Fruit fly (Drosophila melanogaster) whole organism, pupa: Measurements from ENCODE around the gene CG31221.

Experiments
- CG10348 ChIP-seq: fragments of 200-800 bp; sonication (Bioruptor generic); IDR thresholded peaks from 2 replicates; pipeline ENCODE4 v1.3.6; 2022; ENCODE audit warnings: missing biosample characterization, missing genetic modification characterization
- CG12605 ChIP-seq: fragments of 200-800 bp; sonication (Bioruptor generic); IDR thresholded peaks from 2 replicates; pipeline ENCODE4 v1.3.6; 2022; ENCODE audit warnings: missing biosample characterization, missing genetic modification characterization
- CG13204 ChIP-seq: fragments of 200-800 bp; sonication (Bioruptor generic); optimal IDR thresholded peaks from 2 replicates; lab custom pipeline; 2018; ENCODE audit warnings: missing biosample characterization, mild to moderate bottlenecking, missing genetic modification characterization, moderate library complexity
- CG14655 ChIP-seq: fragments of 200-800 bp; sonication (Bioruptor generic); optimal IDR thresholded peaks from 3 replicates; lab custom pipeline; 2017; ENCODE audit warnings: mild to moderate bottlenecking, missing biosample characterization, missing genetic modification reagents, missing genetic modification characterization
- CG15710 ChIP-seq: fragments of 200-800 bp; sonication (Bioruptor generic); optimal IDR thresholded peaks from 2 replicates; lab custom pipeline; 2018; ENCODE audit warnings: missing biosample characterization, mild to moderate bottlenecking, missing genetic modification characterization, moderate library complexity
- CG17806 ChIP-seq: fragments of 200-800 bp; sonication (Bioruptor generic); optimal IDR thresholded peaks from 2 replicates; lab custom pipeline; 2018; ENCODE audit warnings: missing biosample characterization, mild to moderate bottlenecking, missing genetic modification characterization, moderate library complexity
- CG32121 ChIP-seq: fragments of 200-800 bp; sonication (Bioruptor generic); IDR thresholded peaks from 2 replicates; pipeline ENCODE4 v1.3.6; 2022; ENCODE audit warnings: missing biosample characterization, missing genetic modification characterization
- CG34367 ChIP-seq: fragments of 200-800 bp; sonication (Bioruptor generic); optimal IDR thresholded peaks from 2 replicates; lab custom pipeline; 2018; ENCODE audit warnings: missing biosample characterization, mild to moderate bottlenecking, missing genetic modification characterization
- CG4496 ChIP-seq: fragments of 200-800 bp; sonication (Bioruptor generic); IDR thresholded peaks from 3 replicates; pipeline ENCODE4 v1.3.6; 2022; ENCODE audit warnings: missing biosample characterization, missing genetic modification characterization
- CG8159 ChIP-seq: fragments of 200-800 bp; sonication (Bioruptor generic); optimal IDR thresholded peaks from 3 replicates; lab custom pipeline; 2018; ENCODE audit warnings: missing biosample characterization, mild to moderate bottlenecking, missing genetic modification characterization, moderate library complexity
- CG8301 ChIP-seq: fragments of 200-800 bp; sonication (Bioruptor generic); optimal IDR thresholded peaks from 2 replicates; lab custom pipeline; 2018; ENCODE audit warnings: missing biosample characterization, mild to moderate bottlenecking, missing genetic modification characterization
- CG9948 ChIP-seq: fragments of 200-800 bp; sonication (Bioruptor generic); optimal IDR thresholded peaks from 2 replicates; lab custom pipeline; 2018; ENCODE audit warnings: missing biosample characterization, mild to moderate bottlenecking, missing genetic modification characterization, moderate library complexity
- D1 ChIP-seq: fragments of 200-800 bp; sonication (Bioruptor generic); optimal IDR thresholded peaks from 2 replicates; lab custom pipeline; 2018; ENCODE audit warnings: missing biosample characterization, mild to moderate bottlenecking, missing genetic modification characterization, moderate library complexity
- EcR ChIP-seq: fragments of 200-800 bp; sonication (Bioruptor generic); optimal IDR thresholded peaks from 3 replicates; lab custom pipeline; 2019; ENCODE audit warnings: missing biosample characterization, missing genetic modification characterization, mild to moderate bottlenecking, moderate library complexity, missing genetic modification reagents
- Ets98B ChIP-seq: fragments of 200-800 bp; sonication (Bioruptor generic); IDR thresholded peaks from 2 replicates; pipeline ENCODE4 v1.3.6; 2022; ENCODE audit warnings: missing biosample characterization, missing genetic modification characterization
- Pif1A ChIP-seq: fragments of 200-800 bp; sonication (Bioruptor generic); optimal IDR thresholded peaks from 3 replicates; lab custom pipeline; 2016; ENCODE audit warnings: missing biosample characterization, missing genetic modification characterization
- Pif1B ChIP-seq: fragments of 200-800 bp; sonication (Bioruptor generic); optimal IDR thresholded peaks from 3 replicates; lab custom pipeline; 2016; ENCODE audit warnings: missing biosample characterization, missing genetic modification characterization
- Snoo ChIP-seq: fragments of 200-800 bp; sonication (Bioruptor generic); optimal IDR thresholded peaks from 3 replicates; lab custom pipeline; 2017; ENCODE audit warnings: missing biosample characterization, mild to moderate bottlenecking, missing genetic modification characterization, inconsistent platforms
- fd96Ca ChIP-seq: fragments of 200-800 bp; sonication (Bioruptor generic); IDR thresholded peaks from 3 replicates; pipeline ENCODE4 v1.3.6; 2022; ENCODE audit warnings: missing biosample characterization, missing genetic modification characterization
- gl ChIP-seq: fragments of 200-800 bp; sonication (Bioruptor generic); optimal IDR thresholded peaks from 2 replicates; lab custom pipeline; 2018; ENCODE audit warnings: missing biosample characterization, mild to moderate bottlenecking, missing genetic modification characterization
- rn ChIP-seq: fragments of 200-800 bp; sonication (Bioruptor generic); IDR thresholded peaks from 2 replicates; pipeline ENCODE4 v1.3.6; 2022; ENCODE audit warnings: missing biosample characterization, missing genetic modification characterization

CG31221 gene

dm6 chr3R:19406852-19407251 is 5.6 kb upstream of the CG31221 start:
- no peak for TF ChIP-seq D1 (tag; lab: Kevin White, UChicago)
- TF ChIP-seq CG12605: peak; percentile 73

DNA sequence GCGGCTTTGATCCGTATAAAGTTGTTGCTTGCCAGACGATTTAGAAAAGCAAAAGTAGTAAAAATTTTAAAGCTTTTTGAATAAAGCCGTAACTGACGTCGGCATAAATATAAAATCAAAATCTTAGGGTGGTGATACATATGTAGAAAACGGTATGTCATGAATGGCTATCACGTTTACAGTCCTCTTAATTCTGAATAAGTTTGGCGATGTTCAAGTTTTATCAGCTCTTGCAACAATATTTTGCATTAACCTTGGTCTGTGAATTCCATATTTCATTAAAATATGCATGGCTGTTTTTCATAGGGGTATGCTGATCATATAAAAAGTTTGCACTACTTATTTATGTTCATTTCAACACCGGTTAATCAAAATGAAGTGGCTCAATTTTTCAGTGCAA is 3.9 kb upstream of the CG31221 start, which contains the start of gene CG11626:
Gene CG11626 (plus strand): TSS at position 301 of the 400 bp plus-strand sequence.
- TF ChIP-seq Pif1A (GFP tag; lab: Kevin White, UChicago) (no peak), D1 (tag; lab: Kevin White, UChicago) (no peak), CG14655 (no peak), Snoo (tag; lab: Kevin White, UChicago) (no peak), Pif1B (GFP tag; lab: Kevin White, UChicago) (no peak), CG17806 (tag; lab: Kevin White, UChicago) (no peak), fd96Ca (no peak), CG8301 (tag; lab: Kevin White, UChicago) (no peak), CG9948 (no peak), CG12605 (no peak), CG13204 (GFP tag; lab: Kevin White, UChicago) (no peak), CG15710 (tag; lab: Kevin White, UChicago) (no peak), CG32121 (no peak), gl (tag; lab: Kevin White, UChicago) (no peak), CG34367 (tag; lab: Kevin White, UChicago) (no peak), CG4496 (GFP tag; lab: Robert Waterston, UW) (no peak), CG8159 (tag; lab: Kevin White, UChicago) (no peak), EcR (GFP tag; lab: Kevin White, UChicago) (no peak)

dm6 chr3R:19411371-19411770 is 1.1 kb upstream of the CG31221 start:
- no peak for TF ChIP-seq CG4496 (GFP tag; lab: Robert Waterston, UW)
- TF ChIP-seq CG12605: no peak
- no peak for TF ChIP-seq fd96Ca
- no peak for TF ChIP-seq CG13204 (GFP tag; lab: Kevin White, UChicago)
- no peak for TF ChIP-seq D1 (tag; lab: Kevin White, UChicago)
- TF ChIP-seq Pif1A (GFP tag; lab: Kevin White, UChicago): no peak
- no peak for TF ChIP-seq CG15710 (tag; lab: Kevin White, UChicago)
- no peak for TF ChIP-seq CG14655
- TF ChIP-seq CG10348 (GFP tag; lab: Robert Waterston, UW): no peak
- TF ChIP-seq EcR (GFP tag; lab: Kevin White, UChicago): no peak
- TF ChIP-seq Pif1B (GFP tag; lab: Kevin White, UChicago): no peak
- no peak for TF ChIP-seq CG34367 (tag; lab: Kevin White, UChicago)
- TF ChIP-seq CG32121: no peak

DNA sequence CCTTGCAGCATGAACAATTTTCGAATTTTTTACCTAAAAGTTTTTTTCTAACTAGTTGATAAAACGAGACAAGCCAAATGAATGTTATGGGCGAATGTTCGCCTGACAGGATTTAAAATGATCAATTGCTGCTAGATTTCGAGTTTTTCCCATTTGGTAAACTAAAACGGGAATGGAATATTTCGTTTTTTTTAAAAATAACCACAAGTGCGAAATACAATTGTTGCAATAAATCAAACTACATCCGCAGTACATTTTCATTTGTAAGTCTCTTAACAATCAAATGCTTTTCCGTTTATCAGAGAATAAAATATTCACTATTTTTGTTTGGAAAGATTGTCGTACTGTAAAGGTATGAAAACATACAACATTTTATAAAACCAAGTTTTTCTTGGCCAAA is 12.6 kb downstream of the CG31221 start, which contains the start of gene CG3517:
Gene CG3517 (minus strand): TSS at position 101 of the 400 bp plus-strand sequence.
- no peak for TF ChIP-seq CG32121
- TF ChIP-seq CG10348 (GFP tag; lab: Robert Waterston, UW): no peak
- no peak for TF ChIP-seq CG4496 (GFP tag; lab: Robert Waterston, UW)
- no peak for TF ChIP-seq gl (tag; lab: Kevin White, UChicago)
- no peak for TF ChIP-seq Ets98B
- TF ChIP-seq CG9948: no peak
- no peak for TF ChIP-seq CG15710 (tag; lab: Kevin White, UChicago)
- no peak for TF ChIP-seq Pif1A (GFP tag; lab: Kevin White, UChicago)
- TF ChIP-seq CG13204 (GFP tag; lab: Kevin White, UChicago): no peak
- TF ChIP-seq rn: no peak
- no peak for TF ChIP-seq fd96Ca
- TF ChIP-seq D1 (tag; lab: Kevin White, UChicago): no peak
- TF ChIP-seq Snoo (tag; lab: Kevin White, UChicago): no peak
- TF ChIP-seq EcR (GFP tag; lab: Kevin White, UChicago): no peak
- no peak for TF ChIP-seq CG8159 (tag; lab: Kevin White, UChicago)
- TF ChIP-seq CG17806 (tag; lab: Kevin White, UChicago): no peak
- no peak for TF ChIP-seq CG14655
- TF ChIP-seq CG34367 (tag; lab: Kevin White, UChicago): no peak
- TF ChIP-seq Pif1B (GFP tag; lab: Kevin White, UChicago): no peak

dm6 chr3R:19460409-19461217 is 48.1 kb downstream of the CG31221 start, which contains the start of gene Dys:
Gene Dys, plus strand, starts transcription at chr3R:19461085.
- TF ChIP-seq CG8301 (tag; lab: Kevin White, UChicago) (peak; percentile 38), Pif1A (GFP tag; lab: Kevin White, UChicago) (peak; percentile 32), fd96Ca (no peak), CG4496 (GFP tag; lab: Robert Waterston, UW) (peak; percentile 52; the same call in 1 of the 3 replicates), CG8159 (tag; lab: Kevin White, UChicago) (peak; percentile 27), CG9948 (no peak), CG14655 (peak; percentile 13)

DNA sequence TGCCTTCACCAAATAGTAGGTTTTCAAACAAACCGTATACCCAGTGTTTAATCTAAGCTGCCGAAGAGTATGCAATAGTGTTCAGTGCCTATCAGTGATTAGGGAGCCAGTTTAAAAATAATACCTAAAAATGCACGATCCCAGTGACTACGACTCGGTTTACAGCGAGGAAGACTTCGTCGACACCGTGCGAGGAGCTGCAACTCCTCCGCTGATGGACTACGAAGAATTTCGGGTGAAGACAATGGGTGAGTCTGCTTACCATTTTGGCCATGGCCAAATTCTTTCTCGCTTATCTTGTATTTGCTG is 48.7 kb downstream of the CG31221 start:
- TF ChIP-seq CG10348 (GFP tag; lab: Robert Waterston, UW): no peak
- TF ChIP-seq CG32121: no peak
- no peak for TF ChIP-seq CG15710 (tag; lab: Kevin White, UChicago)
- TF ChIP-seq D1 (tag; lab: Kevin White, UChicago): no peak
- no peak for TF ChIP-seq EcR (GFP tag; lab: Kevin White, UChicago)
- no peak for TF ChIP-seq CG9948
- no peak for TF ChIP-seq CG8301 (tag; lab: Kevin White, UChicago)
- no peak for TF ChIP-seq CG34367 (tag; lab: Kevin White, UChicago)
